Fruit fly (Drosophila melanogaster): ENCODE results near the gene mRpL24.

The mRpL24 gene

dm6 chr2L:4945300-4945699, at the start of gene mRpL24, which contains the start of gene betaggt-I:
Gene mRpL24 (minus strand): TSS chr2L:4945361.
Gene betaggt-I (plus strand): TSS chr2L:4945579.
- TF ChIP-seq Hr83 (GFP tag; optimal IDR thresholded peaks at IDR 0.05; ENCODE audit: poor library complexity, severe bottlenecking): peak; percentile 44
- TF ChIP-seq pan (optimal IDR thresholded peaks at IDR 0.05): no peak
- TF ChIP-seq h (GFP tag; optimal IDR thresholded peaks at IDR 0.05): peak; percentile 97
- no peak for TF ChIP-seq lola (GFP tag; optimal IDR thresholded peaks at IDR 0.05)
- peak; percentile 5 to 98 for TF ChIP-seq foxo (GFP tag; optimal IDR thresholded peaks at IDR 0.05)
- peak; percentile 90 for TF ChIP-seq sage (GFP tag; optimal IDR thresholded peaks at IDR 0.05)
- TF ChIP-seq dsf (GFP tag; optimal IDR thresholded peaks at IDR 0.05; ENCODE audit: borderline replicate concordance): peak; percentile 91
- TF ChIP-seq usp (GFP tag; optimal IDR thresholded peaks at IDR 0.05): no peak
- no peak for TF ChIP-seq Dfd (GFP tag; optimal IDR thresholded peaks at IDR 0.05)
- no peak for TF ChIP-seq Hr78 (GFP tag; optimal IDR thresholded peaks at IDR 0.05)
- TF ChIP-seq Vsx2 (GFP tag; optimal IDR thresholded peaks at IDR 0.05; ENCODE audit: partially characterized antibody): no peak
- peak; percentile 90 for TF ChIP-seq Jra (GFP tag; optimal IDR thresholded peaks at IDR 0.05)
- no peak for TF ChIP-seq tai (GFP tag; optimal IDR thresholded peaks at IDR 0.05)
- TF ChIP-seq Myc (optimal IDR thresholded peaks at IDR 0.05): peak; percentile 39
- TF ChIP-seq Abd-B (GFP tag; optimal IDR thresholded peaks at IDR 0.05): no peak
- peak; percentile 95 for TF ChIP-seq sv (GFP tag; optimal IDR thresholded peaks at IDR 0.05)
- no peak for TF ChIP-seq N (GFP tag; optimal IDR thresholded peaks at IDR 0.05)
- no peak for TF ChIP-seq Dif (GFP tag; optimal IDR thresholded peaks at IDR 0.05; ENCODE audit: partially characterized antibody)
- TF ChIP-seq HLH106 (tag; optimal IDR thresholded peaks at IDR 0.05): peak; percentile 99
- TF ChIP-seq jim (GFP tag; optimal IDR thresholded peaks at IDR 0.05): no peak
- TF ChIP-seq ey (GFP tag; optimal IDR thresholded peaks at IDR 0.05): peak; percentile 92
- peak; percentile 94 for TF ChIP-seq br (GFP tag; optimal IDR thresholded peaks at IDR 0.05)
- TF ChIP-seq Hnf4 (GFP tag; optimal IDR thresholded peaks at IDR 0.05): peak; percentile 93
- TF ChIP-seq Sp1 (GFP tag; optimal IDR thresholded peaks at IDR 0.05): peak; percentile 98
- peak; percentile 70 for TF ChIP-seq CG32264 (GFP tag; optimal IDR thresholded peaks at IDR 0.05)
- TF ChIP-seq Rel (GFP tag; optimal IDR thresholded peaks at IDR 0.05): peak; percentile 46
- TF ChIP-seq Rel (tag; optimal IDR thresholded peaks at IDR 0.05): peak; percentile 88
- TF ChIP-seq fru (GFP tag; optimal IDR thresholded peaks at IDR 0.05): peak; percentile 95
- TF ChIP-seq woc (GFP tag; optimal IDR thresholded peaks at IDR 0.05): peak; percentile 89
- TF ChIP-seq GATAd (GFP tag; optimal IDR thresholded peaks at IDR 0.05): peak; percentile 85
- peak; percentile 97 for TF ChIP-seq OdsH (GFP tag; optimal IDR thresholded peaks at IDR 0.05)
- peak; percentile 97 for TF ChIP-seq CG9705 (GFP tag; optimal IDR thresholded peaks at IDR 0.05)
- TF ChIP-seq brk (GFP tag; optimal IDR thresholded peaks at IDR 0.05): peak; percentile 96
- TF ChIP-seq dl (GFP tag; optimal IDR thresholded peaks at IDR 0.05; ENCODE audit: insufficient read depth in 1 of 2, partially characterized antibody in 2 of 2): no peak
- peak; percentile 95 for TF ChIP-seq dmrt93B (GFP tag; optimal IDR thresholded peaks at IDR 0.05)
- TF ChIP-seq rgr (GFP tag; optimal IDR thresholded peaks at IDR 0.05): peak; percentile 98
- peak; percentile 94 for TF ChIP-seq psq (GFP tag; optimal IDR thresholded peaks at IDR 0.05)
- TF ChIP-seq CrebA (GFP tag; optimal IDR thresholded peaks at IDR 0.05; ENCODE audit: borderline replicate concordance): no peak
- TF ChIP-seq Mio (GFP tag; optimal IDR thresholded peaks at IDR 0.05): peak; percentile 49

- TF ChIP-seq CrebA (GFP tag; optimal IDR thresholded peaks at IDR 0.05; ENCODE audit: borderline replicate concordance) (no peak), jim (GFP tag; optimal IDR thresholded peaks at IDR 0.05) (peak; percentile 80), h (GFP tag; optimal IDR thresholded peaks at IDR 0.05) (no peak), dl (GFP tag; optimal IDR thresholded peaks at IDR 0.05; ENCODE audit: insufficient read depth in 1 of 2, partially characterized antibody in 2 of 2) (no peak), Hr83 (GFP tag; optimal IDR thresholded peaks at IDR 0.05; ENCODE audit: poor library complexity, severe bottlenecking) (peak; percentile 3)
Observed at dm6 chr2L:4982098-4982646, 37.0 kb upstream of the mRpL24 start.

Data from whole organism, wandering third instar larva.